Fruit fly (Drosophila melanogaster): Measurements from ENCODE around the gene Xe7.

dm6 chr3R:5701104-5701503, 32.0 kb upstream of the Xe7 start:
- no peak for TF ChIP-seq CG8478 (optimal IDR thresholded peaks at IDR 0.05)
- no peak for TF ChIP-seq CTCF (optimal IDR thresholded peaks at IDR 0.05)
